Worm (Caenorhabditis elegans): ENCODE data around the gene psf-1.
A peak's percentile ranks its signal among the peaks of the same experiment; 100 is the strongest.

The psf-1 gene

DNA sequence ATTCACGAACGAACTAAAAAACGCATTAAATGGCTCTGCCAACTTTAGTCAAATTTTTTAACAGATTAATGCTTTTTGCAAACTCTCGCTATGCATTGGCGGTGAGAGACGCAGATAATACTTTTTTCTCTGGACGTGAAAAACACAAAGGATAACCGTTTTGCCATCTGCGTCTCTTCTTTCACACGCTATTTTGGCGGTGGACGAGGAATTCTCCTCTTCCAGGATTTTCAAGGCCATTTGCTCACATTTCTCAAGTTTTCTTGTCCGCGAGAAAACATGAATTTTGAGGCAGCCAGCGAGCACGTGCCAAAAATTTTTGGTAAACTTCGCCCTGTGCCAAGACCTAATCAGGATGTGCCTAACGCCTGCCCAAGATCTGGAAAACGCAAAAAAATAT lies 37.5 kb upstream of the psf-1 start (continued):
- TF ChIP-seq nhr-12 (tag; optimal IDR thresholded peaks at IDR 0.05) (no peak), crh-2 (tag; optimal IDR thresholded peaks at IDR 0.05) (no peak), nhr-77 (tag; optimal IDR thresholded peaks at IDR 0.05) (no peak), peb-1 (tag; optimal IDR thresholded peaks at IDR 0.05) (no peak), lin-11 (tag; optimal IDR thresholded peaks at IDR 0.05) (no peak), C34F6.9 (tag; optimal IDR thresholded peaks at IDR 0.05) (peak; percentile 52), nhr-21 (tag; optimal IDR thresholded peaks at IDR 0.05) (no peak), unc-39 (tag; optimal IDR thresholded peaks at IDR 0.05) (no peak), ceh-82 (tag; optimal IDR thresholded peaks at IDR 0.05) (no peak), nhr-237 (tag; optimal IDR thresholded peaks at IDR 0.05) (no peak), ztf-1 (GFP tag; conservative IDR thresholded peaks at IDR 0.05) (no peak), R02D3.7 (tag; optimal IDR thresholded peaks at IDR 0.05) (no peak), nhr-11 (tag; optimal IDR thresholded peaks at IDR 0.05) (no peak), nhr-23 (tag; optimal IDR thresholded peaks at IDR 0.05) (no peak), gmeb-1 (tag; optimal IDR thresholded peaks at IDR 0.05) (peak; percentile 15)

DNA sequence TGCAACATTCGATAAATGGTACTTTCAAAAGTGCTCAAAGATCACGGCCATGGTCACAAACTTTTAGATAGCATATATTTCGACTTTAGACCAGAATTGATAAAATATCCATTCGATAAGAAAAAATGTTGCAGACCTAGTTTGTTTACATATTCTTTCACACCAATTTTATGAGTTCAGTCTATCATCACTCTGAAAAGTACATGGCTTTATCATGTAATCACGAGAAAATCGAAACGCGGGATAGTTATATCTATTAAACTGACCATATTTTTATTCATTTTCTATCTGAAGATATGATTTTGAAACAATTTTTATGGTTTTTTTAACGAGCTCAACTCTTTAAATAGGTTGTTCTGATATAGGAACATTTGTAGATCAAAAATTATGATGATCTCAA lies 37.0 kb upstream of the psf-1 start, which contains the start of gene pho-11:
pho-11 (plus strand) TSS at position 374 of the 400 bp plus-strand sequence.
- TF ChIP-seq C34F6.9 (tag; optimal IDR thresholded peaks at IDR 0.05) (no peak), lin-11 (tag; optimal IDR thresholded peaks at IDR 0.05) (no peak), elt-1 (tag; optimal IDR thresholded peaks at IDR 0.05) (no peak), nhr-21 (tag; optimal IDR thresholded peaks at IDR 0.05) (no peak), nhr-237 (tag; optimal IDR thresholded peaks at IDR 0.05) (no peak), sem-4 (tag; optimal IDR thresholded peaks at IDR 0.05) (no peak), lsy-2 (tag; optimal IDR thresholded peaks at IDR 0.05) (no peak), alr-1 (tag; optimal IDR thresholded peaks at IDR 0.05) (no peak), egl-27 (tag; optimal IDR thresholded peaks at IDR 0.05) (no peak), nhr-129 (tag; optimal IDR thresholded peaks at IDR 0.05) (no peak), ztf-1 (GFP tag; conservative IDR thresholded peaks at IDR 0.05) (no peak), snpc-4 (tag; optimal IDR thresholded peaks at IDR 0.05) (no peak), skn-1 (tag; optimal IDR thresholded peaks at IDR 0.05) (no peak)

DNA sequence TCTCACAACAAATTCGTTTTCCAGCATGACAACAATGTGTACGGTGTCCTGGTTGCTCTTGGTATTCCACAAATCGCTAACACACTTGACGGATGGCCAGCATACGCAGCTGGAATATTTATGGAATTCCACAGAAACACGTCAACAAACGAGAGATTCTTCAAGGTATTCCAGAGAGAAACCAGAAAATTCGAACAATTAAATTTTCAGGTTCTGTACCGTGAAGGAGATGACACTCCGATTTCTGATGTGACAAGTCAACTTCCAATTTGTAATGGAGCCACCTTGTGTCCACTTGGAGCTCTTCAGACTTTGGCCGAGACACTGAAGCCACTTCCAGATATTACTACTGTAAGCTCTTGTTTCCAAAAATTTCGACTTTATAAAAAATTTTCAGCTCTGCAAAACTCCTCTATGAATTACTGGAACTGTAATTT lies 34.5 kb upstream of the psf-1 start:
- TF ChIP-seq nhr-12 (tag; optimal IDR thresholded peaks at IDR 0.05) = no peak
- TF ChIP-seq nhr-11 (tag; optimal IDR thresholded peaks at IDR 0.05) = peak; percentile 49
- no peak for TF ChIP-seq ZK546.5 (tag; optimal IDR thresholded peaks at IDR 0.05)
- no peak for TF ChIP-seq blmp-1 (tag; optimal IDR thresholded peaks at IDR 0.05; ENCODE audit: insufficient read depth)
- TF ChIP-seq ama-1 (optimal IDR thresholded peaks at IDR 0.05) = peak; percentile 63
- TF ChIP-seq ztf-11 (tag; optimal IDR thresholded peaks at IDR 0.05) = no peak
- TF ChIP-seq gmeb-1 (tag; optimal IDR thresholded peaks at IDR 0.05) = no peak
- TF ChIP-seq peb-1 (tag; optimal IDR thresholded peaks at IDR 0.05) = no peak
- no peak for TF ChIP-seq nhr-10 (tag; optimal IDR thresholded peaks at IDR 0.05)
- no peak for TF ChIP-seq lin-11 (tag; optimal IDR thresholded peaks at IDR 0.05)
- no peak for TF ChIP-seq dmd-4 (tag; optimal IDR thresholded peaks at IDR 0.05)
- TF ChIP-seq snpc-4 (tag; optimal IDR thresholded peaks at IDR 0.05) = no peak
- no peak for TF ChIP-seq ztf-4 (tag; optimal IDR thresholded peaks at IDR 0.05)
- no peak for TF ChIP-seq egl-27 (tag; optimal IDR thresholded peaks at IDR 0.05)
- no peak for TF ChIP-seq nhr-77 (tag; optimal IDR thresholded peaks at IDR 0.05)
- TF ChIP-seq ceh-82 (tag; optimal IDR thresholded peaks at IDR 0.05) = no peak
- TF ChIP-seq elt-1 (tag; optimal IDR thresholded peaks at IDR 0.05) = no peak
- peak; percentile 42 for TF ChIP-seq sma-3 (GFP tag; optimal IDR thresholded peaks at IDR 0.05)
- TF ChIP-seq aly-2 (tag; optimal IDR thresholded peaks at IDR 0.05) = no peak
- peak; percentile 56 for TF ChIP-seq lin-13 (GFP tag; optimal IDR thresholded peaks at IDR 0.05)
- TF ChIP-seq C34F6.9 (tag; optimal IDR thresholded peaks at IDR 0.05) = no peak
- TF ChIP-seq F13H6.1 (tag; optimal IDR thresholded peaks at IDR 0.05) = no peak
- TF ChIP-seq lin-39 (tag; optimal IDR thresholded peaks at IDR 0.05) = no peak
- TF ChIP-seq ceh-16 (tag; optimal IDR thresholded peaks at IDR 0.05) = no peak
- TF ChIP-seq nhr-25 (tag; optimal IDR thresholded peaks at IDR 0.05) = peak; percentile 27
- TF ChIP-seq unc-62 (GFP tag; optimal IDR thresholded peaks at IDR 0.05) = no peak
- TF ChIP-seq Y55F3AM.14 (GFP tag; optimal IDR thresholded peaks at IDR 0.05) = no peak
- no peak for TF ChIP-seq R02D3.7 (tag; optimal IDR thresholded peaks at IDR 0.05)
- TF ChIP-seq sem-4 (tag; optimal IDR thresholded peaks at IDR 0.05) = no peak
- TF ChIP-seq alr-1 (tag; optimal IDR thresholded peaks at IDR 0.05) = no peak
- no peak for TF ChIP-seq ztf-1 (GFP tag; conservative IDR thresholded peaks at IDR 0.05)
- TF ChIP-seq zag-1 (tag; optimal IDR thresholded peaks at IDR 0.05) = no peak
- no peak for TF ChIP-seq crh-2 (tag; optimal IDR thresholded peaks at IDR 0.05)
- no peak for TF ChIP-seq nhr-129 (tag; optimal IDR thresholded peaks at IDR 0.05)
- TF ChIP-seq nhr-21 (tag; optimal IDR thresholded peaks at IDR 0.05) = peak; percentile 14
- no peak for TF ChIP-seq unc-39 (tag; optimal IDR thresholded peaks at IDR 0.05)
- no peak for TF ChIP-seq elt-3 (tag; optimal IDR thresholded peaks at IDR 0.05)
- TF ChIP-seq nhr-23 (tag; optimal IDR thresholded peaks at IDR 0.05) = no peak
- TF ChIP-seq sma-9 (GFP tag; optimal IDR thresholded peaks at IDR 0.05) = peak; percentile 24
- no peak for TF ChIP-seq sma-9 (tag; optimal IDR thresholded peaks at IDR 0.05)
- TF ChIP-seq nhr-6 (tag; optimal IDR thresholded peaks at IDR 0.05) = peak; percentile 44
- no peak for TF ChIP-seq mab-5 (tag; optimal IDR thresholded peaks at IDR 0.05)
- TF ChIP-seq mbf-1 (tag; optimal IDR thresholded peaks at IDR 0.05) = no peak
- no peak for TF ChIP-seq lsy-2 (tag; optimal IDR thresholded peaks at IDR 0.05)
- TF ChIP-seq nhr-237 (tag; optimal IDR thresholded peaks at IDR 0.05) = no peak
- TF ChIP-seq skn-1 (tag; optimal IDR thresholded peaks at IDR 0.05) = no peak
- TF ChIP-seq unc-55 (GFP tag; optimal IDR thresholded peaks at IDR 0.05) = no peak
